Fruit fly (Drosophila melanogaster) whole organism, embryonic: ENCODE results near the gene CG14190.

Source experiments
- CG10147 ChIP-seq: fragments of 200-800 bp; sonication (Bioruptor generic); optimal IDR thresholded peaks from 2 replicates; lab custom pipeline; 2019; ENCODE audit warnings: missing biosample characterization, mild to moderate bottlenecking, missing genetic modification characterization, moderate library complexity
- CG10959 ChIP-seq: fragments of 200-800 bp; sonication (Bioruptor generic); IDR thresholded peaks from 2 replicates; pipeline ENCODE4 v1.3.6; 2022; ENCODE audit warnings: missing biosample characterization, missing genetic modification characterization
- CG11247 ChIP-seq: fragments of 200-800 bp; sonication (Bioruptor generic); IDR thresholded peaks from 2 replicates; pipeline ENCODE4 v1.3.6; 2022; ENCODE audit warnings: missing biosample characterization, missing genetic modification characterization
- CG12071 ChIP-seq: fragments of 200-800 bp; sonication (Bioruptor generic); optimal IDR thresholded peaks from 3 replicates; lab custom pipeline; 2018; ENCODE audit warnings: missing biosample characterization, mild to moderate bottlenecking, missing genetic modification characterization
- CG12236 ChIP-seq: fragments of 200-800 bp; sonication (Bioruptor generic); optimal IDR thresholded peaks from 2 replicates; lab custom pipeline; 2016; ENCODE audit warnings: missing biosample characterization, missing genetic modification characterization
- CG12391 ChIP-seq: fragments of 200-800 bp; sonication (Bioruptor generic); optimal IDR thresholded peaks from 3 replicates; lab custom pipeline; 2018; ENCODE audit warnings: missing biosample characterization, mild to moderate bottlenecking, missing genetic modification characterization, moderate library complexity
- CG14441 ChIP-seq: fragments of 200-800 bp; sonication (Bioruptor generic); IDR thresholded peaks from 2 replicates; pipeline ENCODE4 v1.3.6; 2022; ENCODE audit warnings: missing biosample characterization, missing genetic modification characterization
- CG16815 ChIP-seq: fragments of 200-800 bp; sonication (Bioruptor generic); optimal IDR thresholded peaks from 3 replicates; lab custom pipeline; 2017; ENCODE audit warnings: missing biosample characterization, mild to moderate bottlenecking, missing genetic modification characterization
- CG17568 ChIP-seq: fragments of 200-800 bp; sonication (Bioruptor generic); optimal IDR thresholded peaks from 2 replicates; lab custom pipeline; 2018; ENCODE audit warnings: missing biosample characterization, mild to moderate bottlenecking, missing genetic modification characterization, moderate library complexity
- CG1792 ChIP-seq: fragments of 200-800 bp; sonication (Bioruptor generic); optimal IDR thresholded peaks from 2 replicates; lab custom pipeline; 2016; ENCODE audit warnings: missing biosample characterization, missing genetic modification characterization
- CG18764 ChIP-seq: fragments of 200-800 bp; sonication (Bioruptor generic); optimal IDR thresholded peaks from 3 replicates; lab custom pipeline; 2016; ENCODE audit warnings: missing biosample characterization, missing genetic modification characterization
- CG2199 ChIP-seq: fragments of 200-800 bp; sonication (Bioruptor generic); IDR thresholded peaks from 3 replicates; pipeline ENCODE4 v1.3.6; 2022; ENCODE audit warnings: missing biosample characterization, missing genetic modification characterization
- CG2712 ChIP-seq: fragments of 200-800 bp; optimal IDR thresholded peaks from 3 replicates; lab custom pipeline; 2019; ENCODE audit warnings: missing biosample characterization, mild to moderate bottlenecking, missing genetic modification characterization, moderate library complexity
- CG30431 ChIP-seq: fragments of 200-800 bp; sonication (Bioruptor generic); optimal IDR thresholded peaks from 2 replicates; lab custom pipeline; 2017; ENCODE audit warnings: missing biosample characterization, missing genetic modification characterization
- CG6854 ChIP-seq: fragments of 200-800 bp; sonication (Bioruptor generic); optimal IDR thresholded peaks from 3 replicates; lab custom pipeline; 2017; ENCODE audit warnings: missing biosample characterization, mild to moderate bottlenecking, missing genetic modification characterization
- CG7745 ChIP-seq: fragments of 200-800 bp; sonication (Bioruptor generic); optimal IDR thresholded peaks from 2 replicates; lab custom pipeline; 2018; ENCODE audit warnings: missing biosample characterization, mild to moderate bottlenecking, missing genetic modification characterization, moderate library complexity
- CG8089 ChIP-seq: fragments of 200-800 bp; sonication (Bioruptor generic); optimal IDR thresholded peaks from 3 replicates; lab custom pipeline; 2016; ENCODE audit warnings: missing biosample characterization, missing genetic modification characterization
- CG8944 ChIP-seq: fragments of 200-800 bp; sonication (Bioruptor generic); optimal IDR thresholded peaks from 3 replicates; lab custom pipeline; 2016; ENCODE audit warnings: missing biosample characterization, missing genetic modification characterization
- CG9437 ChIP-seq: fragments of 200-800 bp; sonication (Bioruptor generic); optimal IDR thresholded peaks from 2 replicates; lab custom pipeline; 2018; ENCODE audit warnings: missing biosample characterization, mild to moderate bottlenecking, missing genetic modification characterization
- Doc2 ChIP-seq: fragments of 200-800 bp; sonication (Bioruptor generic); IDR thresholded peaks from 2 replicates; pipeline ENCODE4 v1.3.6; 2022; ENCODE audit warnings: missing biosample characterization, missing genetic modification characterization
- E2f2 ChIP-seq: fragments of 200-800 bp; sonication (Bioruptor generic); IDR thresholded peaks from 2 replicates; pipeline ENCODE4 v1.3.6; 2022; ENCODE audit warnings: missing biosample characterization, missing genetic modification characterization
- Fer1 ChIP-seq: fragments of 200-800 bp; sonication (Bioruptor generic); optimal IDR thresholded peaks from 2 replicates; lab custom pipeline; 2017; ENCODE audit warnings: missing biosample characterization, mild to moderate bottlenecking, missing genetic modification characterization
- GATAe ChIP-seq: fragments of 200-800 bp; sonication (Bioruptor generic); conservative IDR thresholded peaks from 2 replicates; pipeline ENCODE4 v1.3.6; 2022; ENCODE audit warnings: missing biosample characterization, missing genetic modification characterization
- HLH3B ChIP-seq: fragments of 200-800 bp; sonication (Bioruptor generic); IDR thresholded peaks from 2 replicates; pipeline ENCODE4 v1.3.6; 2022; ENCODE audit warnings: missing biosample characterization, missing genetic modification characterization
- Hand ChIP-seq: fragments of 200-800 bp; sonication (Bioruptor generic); optimal IDR thresholded peaks from 2 replicates; lab custom pipeline; 2017; ENCODE audit warnings: mild to moderate bottlenecking, missing biosample characterization, missing genetic modification reagents, missing genetic modification characterization
- Hmr ChIP-seq: fragments of 200-800 bp; sonication (Bioruptor generic); optimal IDR thresholded peaks from 3 replicates; lab custom pipeline; 2017; ENCODE audit warnings: mild to moderate bottlenecking, missing biosample characterization, missing genetic modification reagents, missing genetic modification characterization
- Hr3 ChIP-seq: fragments of 200-800 bp; sonication (Bioruptor generic); optimal IDR thresholded peaks from 3 replicates; lab custom pipeline; 2016; ENCODE audit warnings: missing biosample characterization, missing genetic modification characterization
- Oli ChIP-seq: fragments of 200-800 bp; sonication (Bioruptor generic); optimal IDR thresholded peaks from 2 replicates; lab custom pipeline; 2018; ENCODE audit warnings: missing biosample characterization, mild to moderate bottlenecking, missing genetic modification characterization, moderate library complexity
- Sry-δ ChIP-seq: fragments of 200-800 bp; sonication (Bioruptor generic); optimal IDR thresholded peaks from 2 replicates; lab custom pipeline; 2016; ENCODE audit warnings: missing biosample characterization, missing genetic modification characterization
- ab ChIP-seq: fragments of 200-800 bp; sonication (Bioruptor generic); optimal IDR thresholded peaks from 2 replicates; lab custom pipeline; 2016; ENCODE audit warnings: missing biosample characterization, missing genetic modification characterization
- bsh ChIP-seq, 2 experiments: fragments of 200-800 bp; sonication (Bioruptor generic); optimal IDR thresholded peaks; 2 replicates each; lab custom pipeline; 2017 to 2018; ENCODE audit warnings: mild to moderate bottlenecking in 2 of 2, missing biosample characterization in 2 of 2, missing genetic modification characterization in 2 of 2, moderate library complexity in 1 of 2
- btn ChIP-seq: fragments of 200-800 bp; sonication (Bioruptor generic); optimal IDR thresholded peaks from 2 replicates; lab custom pipeline; 2016; ENCODE audit warnings: missing biosample characterization, missing genetic modification characterization
- crol ChIP-seq: fragments of 200-800 bp; sonication (Bioruptor generic); IDR thresholded peaks from 2 replicates; pipeline ENCODE4 v1.3.6; 2022; ENCODE audit warnings: missing biosample characterization, missing genetic modification characterization
- cwo ChIP-seq: fragments of 200-800 bp; sonication (Bioruptor generic); optimal IDR thresholded peaks from 3 replicates; lab custom pipeline; 2017; ENCODE audit warnings: missing biosample characterization, missing genetic modification characterization, mild to moderate bottlenecking, moderate library complexity, missing genetic modification reagents
- dimm ChIP-seq: fragments of 200-800 bp; sonication (Bioruptor generic); IDR thresholded peaks from 2 replicates; pipeline ENCODE4 v1.3.6; 2022; ENCODE audit warnings: missing biosample characterization, missing genetic modification characterization
- dpn ChIP-seq, 2 experiments: fragments of 200-800 bp; sonication (Bioruptor generic); optimal IDR thresholded peaks; 3 replicates each; lab custom pipeline; 2016; ENCODE audit warnings: missing biosample characterization in 2 of 2, missing genetic modification characterization in 2 of 2
- emc ChIP-seq: fragments of 200-800 bp; sonication (Bioruptor generic); optimal IDR thresholded peaks from 2 replicates; lab custom pipeline; 2016; ENCODE audit warnings: missing biosample characterization, missing genetic modification characterization
- en ChIP-seq: fragments of 200-800 bp; sonication (Bioruptor generic); optimal IDR thresholded peaks from 2 replicates; lab custom pipeline; 2016; ENCODE audit warnings: missing biosample characterization, missing genetic modification characterization
- gem ChIP-seq: fragments of 200-800 bp; sonication (Bioruptor generic); optimal IDR thresholded peaks from 2 replicates; lab custom pipeline; 2019; ENCODE audit warnings: missing biosample characterization, mild to moderate bottlenecking, missing genetic modification characterization, moderate library complexity
- gsb ChIP-seq: fragments of 200-800 bp; sonication (Bioruptor generic); IDR thresholded peaks from 2 replicates; pipeline ENCODE4 v1.3.6; 2022; ENCODE audit warnings: missing biosample characterization, missing genetic modification characterization
- ken ChIP-seq: fragments of 200-800 bp; sonication (Bioruptor generic); IDR thresholded peaks from 3 replicates; pipeline ENCODE4 v1.3.6; 2022; ENCODE audit warnings: missing biosample characterization, missing genetic modification characterization
- luna ChIP-seq: fragments of 200-800 bp; sonication (Bioruptor generic); optimal IDR thresholded peaks from 2 replicates; lab custom pipeline; 2016; ENCODE audit warnings: missing biosample characterization, missing genetic modification characterization
- org-1 ChIP-seq: fragments of 200-800 bp; sonication (Bioruptor generic); optimal IDR thresholded peaks from 2 replicates; lab custom pipeline; 2017; ENCODE audit warnings: missing biosample characterization, missing genetic modification characterization
- pb ChIP-seq: fragments of 200-800 bp; sonication (Bioruptor generic); optimal IDR thresholded peaks from 3 replicates; lab custom pipeline; 2016; ENCODE audit warnings: missing biosample characterization, missing genetic modification characterization
- phol ChIP-seq: fragments of 200-800 bp; sonication (Bioruptor generic); optimal IDR thresholded peaks from 3 replicates; lab custom pipeline; 2018; ENCODE audit warnings: missing biosample characterization, mild to moderate bottlenecking, missing genetic modification characterization, moderate library complexity
- pros ChIP-seq: fragments of 200-800 bp; sonication (Bioruptor generic); optimal IDR thresholded peaks from 3 replicates; lab custom pipeline; 2019; ENCODE audit warnings: missing biosample characterization, mild to moderate bottlenecking, missing genetic modification characterization, moderate library complexity
- sob ChIP-seq: fragments of 200-800 bp; sonication (Bioruptor generic); IDR thresholded peaks from 2 replicates; pipeline ENCODE4 v1.3.6; 2022; ENCODE audit warnings: missing biosample characterization, missing genetic modification characterization
- sug ChIP-seq: fragments of 200-800 bp; optimal IDR thresholded peaks from 2 replicates; lab custom pipeline; 2019; ENCODE audit warnings: missing biosample characterization, mild to moderate bottlenecking, missing genetic modification characterization, moderate library complexity
- vnd ChIP-seq: fragments of 200-800 bp; sonication (Bioruptor generic); IDR thresholded peaks from 3 replicates; pipeline ENCODE4 v1.3.6; 2022; ENCODE audit warnings: missing biosample characterization, missing genetic modification characterization; ENCODE audit not compliant: partially characterized antibody
- vvl ChIP-seq: fragments of 200-800 bp; sonication (Bioruptor generic); IDR thresholded peaks from 2 replicates; pipeline ENCODE4 v1.3.6; 2022; ENCODE audit warnings: missing biosample characterization, missing genetic modification characterization

Gene CG14190

DNA sequence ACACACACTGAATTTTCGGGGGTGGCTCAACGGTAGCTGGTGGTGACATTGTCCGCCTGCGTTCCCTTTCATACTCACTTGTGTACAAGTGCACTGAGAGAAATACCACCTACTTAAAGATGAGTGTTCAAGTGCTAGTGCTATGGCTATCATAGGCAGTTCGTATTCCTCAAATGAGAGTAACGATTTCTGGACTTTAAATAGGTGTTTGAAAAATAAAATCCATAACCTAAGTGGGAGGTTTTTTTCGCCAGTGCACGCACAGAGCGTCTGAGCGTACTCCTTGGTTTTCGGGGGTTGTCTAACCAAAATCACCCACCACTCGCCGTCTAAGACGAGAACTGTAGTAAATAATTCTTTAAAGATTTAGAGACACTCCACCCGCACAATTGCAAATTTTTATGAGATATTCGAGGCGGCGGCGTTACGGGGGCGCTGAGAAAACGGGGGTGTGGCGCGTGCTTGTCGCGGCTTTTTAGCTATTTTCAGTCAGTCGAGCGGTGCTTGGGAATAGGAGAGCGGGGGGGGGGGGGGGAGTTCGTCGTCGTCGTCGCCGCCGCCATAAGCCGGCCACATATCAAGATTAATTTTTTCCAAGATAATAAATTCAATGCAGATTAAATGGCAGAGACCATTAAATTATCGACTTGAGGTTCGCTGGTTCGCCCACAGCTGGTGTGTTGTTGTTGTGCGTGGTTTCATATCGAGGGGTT is 38.5 kb upstream of the CG14190 start (continued):
- TF ChIP-seq vnd: no peak
- no peak for TF ChIP-seq Doc2 (GFP tag; lab: Robert Waterston, UW)
- peak; percentile 77 for TF ChIP-seq Hr3
- TF ChIP-seq CG11247: peak; percentile 62
- TF ChIP-seq Oli (tag; lab: Kevin White, UChicago): peak; percentile 83
- TF ChIP-seq dimm: no peak; the same call in 1 of the 2 replicates
- peak; percentile 70 for TF ChIP-seq CG8089 (GFP tag; lab: Kevin White, UChicago)
- TF ChIP-seq pros (GFP tag; lab: Kevin White, UChicago): peak; percentile 96
- no peak for TF ChIP-seq GATAe (GFP tag; lab: Robert Waterston, UW)
- TF ChIP-seq CG16815 (GFP tag; lab: Kevin White, UChicago): peak; percentile 75
- TF ChIP-seq CG30431 (GFP tag; lab: Kevin White, UChicago): peak; percentile 82
- peak; percentile 70 for TF ChIP-seq CG10147 (GFP tag; lab: Kevin White, UChicago)
- TF ChIP-seq gem (tag; lab: Kevin White, UChicago): peak; percentile 89
- peak; percentile 84 for TF ChIP-seq CG12071
- peak; percentile 75 for TF ChIP-seq sob (GFP tag; lab: Robert Waterston, UW)
- peak; percentile 42 for TF ChIP-seq CG17568 (GFP tag; lab: Kevin White, UChicago)
- TF ChIP-seq Hand (GFP tag; lab: Kevin White, UChicago): peak; percentile 78
- peak; percentile 88 for TF ChIP-seq CG2712
- peak; percentile 51 for TF ChIP-seq Sry-δ
- TF ChIP-seq CG18764 (GFP tag; lab: Kevin White, UChicago): peak; percentile 73
- TF ChIP-seq ab (GFP tag; lab: Kevin White, UChicago): peak; percentile 45
- TF ChIP-seq CG9437: peak; percentile 46
- TF ChIP-seq emc (GFP tag; lab: Kevin White, UChicago): peak; percentile 50
- TF ChIP-seq Hmr (GFP tag; lab: Kevin White, UChicago): peak; percentile 84
- TF ChIP-seq CG7745 (tag; lab: Kevin White, UChicago): no peak
- TF ChIP-seq CG10959 (GFP tag; lab: Robert Waterston, UW): peak; percentile 60
- TF ChIP-seq gsb (GFP tag; lab: Robert Waterston, UW): peak; percentile 49
- TF ChIP-seq ken (GFP tag; lab: Robert Waterston, UW): peak; percentile 81
- TF ChIP-seq CG1792 (GFP tag; lab: Kevin White, UChicago): peak; percentile 61
- TF ChIP-seq vvl (GFP tag; lab: Robert Waterston, UW): peak; percentile 90
- TF ChIP-seq Fer1 (GFP tag; lab: Kevin White, UChicago): peak; percentile 86
- peak; percentile 64 for TF ChIP-seq CG6854 (GFP tag; lab: Kevin White, UChicago)
- TF ChIP-seq luna (GFP tag; lab: Kevin White, UChicago): peak; percentile 3
- TF ChIP-seq CG12236 (GFP tag; lab: Kevin White, UChicago): peak; percentile 32
- TF ChIP-seq org-1 (GFP tag; lab: Kevin White, UChicago): peak; percentile 86
- TF ChIP-seq dpn (GFP tag; optimal IDR thresholded peaks at IDR 0.05; lab: Kevin White, UChicago): peak; percentile 76 to 82
- peak; percentile 79 for TF ChIP-seq pb (GFP tag; lab: Kevin White, UChicago)
- peak; percentile 84 for TF ChIP-seq phol (tag; lab: Kevin White, UChicago)
- TF ChIP-seq E2f2 (GFP tag; lab: Robert Waterston, UW): peak; percentile 64
- 0 out of 3 replicates have a peak, but pooled peaks have one; percentile 70 for TF ChIP-seq CG2199
- peak; percentile 66 for TF ChIP-seq en
- peak; percentile 60; the same call in 1 of the 2 replicates for TF ChIP-seq crol (GFP tag; lab: Robert Waterston, UW)
- TF ChIP-seq CG14441 (GFP tag; lab: Robert Waterston, UW): peak; percentile 75
- peak; percentile 78 for TF ChIP-seq CG8944 (GFP tag; lab: Kevin White, UChicago)
- peak; percentile 90 for TF ChIP-seq HLH3B
- TF ChIP-seq CG12391 (tag; lab: Kevin White, UChicago): peak; percentile 85
- peak; percentile 56 for TF ChIP-seq sug
- peak; percentile 66 for TF ChIP-seq cwo
- TF ChIP-seq bsh (GFP tag; optimal IDR thresholded peaks at IDR 0.05; lab: Kevin White, UChicago): peak in 1 of 2 experiments; percentile 91
- peak; percentile 72 for TF ChIP-seq btn (GFP tag; lab: Kevin White, UChicago)
